Worm (Caenorhabditis elegans) whole organism, L1 larva: ENCODE data around the gene Y41C4A.22.

ENCODE experiments used
- C16A3.4 ChIP-seq: fragments of 150-350 bp; optimal IDR thresholded peaks from 2 replicates; lab custom pipeline; 2014; ENCODE audit warnings: missing biosample characterization, missing genetic modification characterization
- alr-1 ChIP-seq: fragments of 200-800 bp; sonication (Bioruptor generic); optimal IDR thresholded peaks from 2 replicates; lab custom pipeline; 2018; ENCODE audit warnings: borderline replicate concordance, mild to moderate bottlenecking, missing genetic modification characterization, missing compliant biosample characterization
- ama-1 ChIP-seq: fragments of 150-350 bp; optimal IDR thresholded peaks from 2 replicates; lab custom pipeline; 2014
- blmp-1 ChIP-seq: fragments of 150-350 bp; optimal IDR thresholded peaks from 2 replicates; lab custom pipeline; 2014; ENCODE audit warnings: missing biosample characterization, missing genetic modification characterization
- ceh-63 ChIP-seq: fragments of 200-800 bp; sonication (Bioruptor generic); optimal IDR thresholded peaks from 2 replicates; lab custom pipeline; 2018; ENCODE audit warnings: mild to moderate bottlenecking, missing genetic modification characterization, missing compliant biosample characterization
- ceh-82 ChIP-seq, 3 experiments: fragments of 150-350 bp in 1 of 3; sonication (generic microtip) in 2 of 3; optimal IDR thresholded peaks; 2 replicates each; lab custom pipeline; 2014 to 2017; ENCODE audit warnings: missing biosample characterization in 3 of 3, missing genetic modification characterization in 3 of 3
- ces-1 ChIP-seq: fragments of 150-350 bp; optimal IDR thresholded peaks from 2 replicates; lab custom pipeline; 2014; ENCODE audit warnings: missing biosample characterization, missing genetic modification reagents, missing genetic modification characterization
- dpl-1 ChIP-seq, 3 experiments: fragments of 150-350 bp in 2 of 3; sonication (generic microtip) in 1 of 3; optimal IDR thresholded peaks; 2 replicates each; lab custom pipeline; 2014 to 2017; ENCODE audit warnings: missing biosample characterization in 3 of 3, missing genetic modification characterization in 3 of 3, missing genetic modification reagents in 3 of 3
- dsc-1 ChIP-seq: sonication (generic microtip); optimal IDR thresholded peaks from 2 replicates; lab custom pipeline; 2016; ENCODE audit warnings: mild to moderate bottlenecking, missing genetic modification characterization, missing compliant biosample characterization
- efl-1 ChIP-seq, 4 experiments: fragments of 150-350 bp; optimal IDR thresholded peaks in 3 of 4; peaks in 1 of 4; 1 replicate in 1 of 4; 2 replicates in 3 of 4; lab custom pipeline; 2014; ENCODE audit warnings: missing biosample characterization in 2 of 4, missing genetic modification characterization in 2 of 4, missing genetic modification reagents in 2 of 4
- egl-27 ChIP-seq, 2 experiments: fragments of 150-350 bp in 1 of 2; sonication (generic microtip); optimal IDR thresholded peaks; 3 replicates each; lab custom pipeline; 2017 to 2018; ENCODE audit warnings: missing biosample characterization in 2 of 2, missing genetic modification characterization in 2 of 2, missing genetic modification reagents in 2 of 2
- elt-2 ChIP-seq: sonication (generic microtip); optimal IDR thresholded peaks from 2 replicates; lab custom pipeline; 2016; ENCODE audit warnings: missing genetic modification characterization, mild to moderate bottlenecking, inconsistent platforms, missing compliant biosample characterization, missing genetic modification reagents
- elt-3 ChIP-seq, 6 experiments: fragments of 150-350 bp in 1 of 6; sonication (generic microtip); optimal IDR thresholded peaks; 2 replicates each; lab custom pipeline; 2017 to 2018; ENCODE audit warnings: missing biosample characterization in 6 of 6, missing genetic modification characterization in 6 of 6, inconsistent platforms in 1 of 6
- ets-5 ChIP-seq: fragments of 200-800 bp; sonication (Bioruptor generic); IDR thresholded peaks from 2 replicates; pipeline ENCODE4 v1.3.6; 2022; ENCODE audit warnings: missing genetic modification characterization, missing compliant biosample characterization
- fkh-10 ChIP-seq: sonication (generic microtip); optimal IDR thresholded peaks from 2 replicates; lab custom pipeline; 2017; ENCODE audit warnings: missing biosample characterization, missing genetic modification reagents, missing genetic modification characterization
- fkh-8 ChIP-seq: sonication (generic microtip); optimal IDR thresholded peaks from 2 replicates; lab custom pipeline; 2016; ENCODE audit warnings: mild to moderate bottlenecking, missing genetic modification characterization, missing compliant biosample characterization
- grh-1 ChIP-seq: fragments of 200-800 bp; sonication (Bioruptor generic); IDR thresholded peaks from 2 replicates; pipeline ENCODE4 v1.3.6; 2022; ENCODE audit warnings: missing genetic modification reagents, missing genetic modification characterization, missing compliant biosample characterization
- hlh-4 ChIP-seq: sonication (generic microtip); optimal IDR thresholded peaks from 2 replicates; lab custom pipeline; 2016; ENCODE audit warnings: mild to moderate bottlenecking, missing genetic modification characterization, missing compliant biosample characterization
- isw-1 ChIP-seq: fragments of 200-800 bp; sonication (Bioruptor generic); IDR thresholded peaks from 2 replicates; pipeline ENCODE4 v1.3.6; 2022; ENCODE audit warnings: missing genetic modification characterization, missing compliant biosample characterization
- lin-14 ChIP-seq: fragments of 200-800 bp; sonication (Bioruptor generic); optimal IDR thresholded peaks from 2 replicates; lab custom pipeline; 2018; ENCODE audit warnings: mild to moderate bottlenecking, missing genetic modification characterization, moderate library complexity, missing compliant biosample characterization
- lin-15B ChIP-seq: fragments of 150-350 bp; sonication (generic microtip); optimal IDR thresholded peaks from 3 replicates; lab custom pipeline; 2014; ENCODE audit warnings: missing biosample characterization, missing genetic modification characterization
- lin-35 ChIP-seq, 2 experiments: fragments of 150-350 bp; optimal IDR thresholded peaks; 2 replicates each; lab custom pipeline; 2014; ENCODE audit warnings: missing biosample characterization in 2 of 2, missing genetic modification characterization in 2 of 2, missing genetic modification reagents in 2 of 2
- lsy-2 ChIP-seq, 2 experiments: fragments of 150-350 bp; optimal IDR thresholded peaks; 2 replicates each; lab custom pipeline; 2014; ENCODE audit warnings: missing biosample characterization in 2 of 2, missing genetic modification characterization in 2 of 2
- mab-9 ChIP-seq: fragments of 200-800 bp; sonication (Bioruptor generic); IDR thresholded peaks from 2 replicates; pipeline ENCODE4 v1.3.6; 2022; ENCODE audit warnings: missing genetic modification reagents, missing genetic modification characterization, missing compliant biosample characterization
- mdl-1 ChIP-seq, 2 experiments: fragments of 150-350 bp; optimal IDR thresholded peaks; 2 replicates each; lab custom pipeline; 2014 to 2017; ENCODE audit warnings: missing biosample characterization in 2 of 2, missing genetic modification characterization in 2 of 2, inconsistent platforms in 1 of 2
- nhr-11 ChIP-seq: fragments of 150-350 bp; optimal IDR thresholded peaks from 2 replicates; lab custom pipeline; 2014; ENCODE audit warnings: missing biosample characterization, missing genetic modification characterization
- nhr-19 ChIP-seq: fragments of 200-800 bp; sonication (Bioruptor generic); conservative IDR thresholded peaks from 2 replicates; pipeline ENCODE4 v1.3.6; 2022; ENCODE audit warnings: missing genetic modification characterization, missing compliant biosample characterization
- nhr-20 ChIP-seq: sonication (generic microtip); optimal IDR thresholded peaks from 2 replicates; lab custom pipeline; 2016; ENCODE audit warnings: mild to moderate bottlenecking, missing genetic modification characterization, missing compliant biosample characterization
- nhr-237 ChIP-seq: fragments of 150-350 bp; optimal IDR thresholded peaks from 2 replicates; lab custom pipeline; 2014; ENCODE audit warnings: missing biosample characterization, missing genetic modification characterization
- nhr-47 ChIP-seq: sonication (generic microtip); optimal IDR thresholded peaks from 2 replicates; lab custom pipeline; 2016; ENCODE audit warnings: mild to moderate bottlenecking, missing genetic modification characterization, moderate library complexity, missing compliant biosample characterization
- nhr-71 ChIP-seq: sonication (generic microtip); optimal IDR thresholded peaks from 2 replicates; lab custom pipeline; 2016; ENCODE audit warnings: mild to moderate bottlenecking, missing genetic modification characterization, moderate library complexity, missing compliant biosample characterization
- nhr-76 ChIP-seq: sonication (generic microtip); optimal IDR thresholded peaks from 2 replicates; lab custom pipeline; 2017; ENCODE audit warnings: missing biosample characterization, missing genetic modification characterization
- nhr-77 ChIP-seq: fragments of 150-350 bp; optimal IDR thresholded peaks from 2 replicates; lab custom pipeline; 2014; ENCODE audit warnings: missing biosample characterization, missing genetic modification characterization
- nhr-85 ChIP-seq: sonication (generic microtip); peaks from one replicate; lab custom pipeline; 2016; ENCODE audit warnings: missing genetic modification characterization, inconsistent platforms, missing compliant biosample characterization
- nhr-90 ChIP-seq: sonication (generic microtip); optimal IDR thresholded peaks from 2 replicates; lab custom pipeline; 2016; ENCODE audit warnings: mild to moderate bottlenecking, missing genetic modification characterization, missing compliant biosample characterization; ENCODE audit not compliant: poor library complexity
- pqm-1 ChIP-seq: sonication (generic microtip); optimal IDR thresholded peaks from 3 replicates; lab custom pipeline; 2017; ENCODE audit warnings: missing biosample characterization, missing genetic modification characterization
- rnt-1 ChIP-seq: sonication (generic microtip); optimal IDR thresholded peaks from 2 replicates; lab custom pipeline; 2016; ENCODE audit warnings: mild to moderate bottlenecking, missing genetic modification characterization, moderate library complexity, missing compliant biosample characterization
- skn-1 ChIP-seq: fragments of 150-350 bp; optimal IDR thresholded peaks from 2 replicates; lab custom pipeline; 2014; ENCODE audit warnings: missing biosample characterization, missing genetic modification characterization
- snpc-4 ChIP-seq: fragments of 150-350 bp; optimal IDR thresholded peaks from 2 replicates; lab custom pipeline; 2014; ENCODE audit warnings: missing biosample characterization, missing genetic modification characterization
- snu-23 ChIP-seq: sonication (generic microtip); optimal IDR thresholded peaks from 2 replicates; lab custom pipeline; 2016; ENCODE audit warnings: missing genetic modification characterization, missing compliant biosample characterization
- swsn-7 ChIP-seq: sonication (generic microtip); optimal IDR thresholded peaks from 2 replicates; lab custom pipeline; 2016; ENCODE audit warnings: missing genetic modification characterization, missing compliant biosample characterization
- tbx-2 ChIP-seq: sonication (generic microtip); optimal IDR thresholded peaks from 2 replicates; lab custom pipeline; 2016; ENCODE audit warnings: missing genetic modification characterization, missing compliant biosample characterization
- unc-130 ChIP-seq: fragments of 150-350 bp; optimal IDR thresholded peaks from 2 replicates; lab custom pipeline; 2017; ENCODE audit warnings: missing biosample characterization, missing genetic modification characterization, inconsistent platforms
- unc-30 ChIP-seq: sonication (generic microtip); optimal IDR thresholded peaks from 2 replicates; lab custom pipeline; 2017; ENCODE audit warnings: missing biosample characterization, missing genetic modification characterization
- vab-15 ChIP-seq: sonication (generic microtip); optimal IDR thresholded peaks from 2 replicates; lab custom pipeline; 2017; ENCODE audit warnings: missing genotype, mild to moderate bottlenecking, missing genetic modification characterization, missing compliant biosample characterization
- zag-1 ChIP-seq: fragments of 150-350 bp; optimal IDR thresholded peaks from 2 replicates; lab custom pipeline; 2014; ENCODE audit warnings: missing biosample characterization, missing genetic modification characterization
- ztf-11 ChIP-seq, 2 experiments: sonication (generic microtip); optimal IDR thresholded peaks; 2 replicates each; lab custom pipeline; 2016 to 2017; ENCODE audit warnings: missing genetic modification characterization in 2 of 2, missing biosample characterization in 1 of 2, missing compliant biosample characterization in 1 of 2

The Y41C4A.22 gene

ce11 chrIII:11737527-11737926, 42.5 kb downstream of the Y41C4A.22 start, which contains the start of gene sup-1:
TSS of gene sup-1 (minus strand) at chrIII:11737627.
- TF ChIP-seq nhr-71 (tag; lab: Kevin White, UChicago) (no peak), nhr-76 (tag; lab: Kevin White, UChicago) (no peak), nhr-20 (tag; lab: Kevin White, UChicago) (no peak), egl-27 (tag; optimal IDR thresholded peaks at IDR 0.05; lab: Kevin White, UChicago) (no peak), fkh-10 (GFP tag; lab: Kevin White, UChicago) (no peak), ets-5 (no peak), mab-9 (no peak), elt-3 (tag; optimal IDR thresholded peaks at IDR 0.05; lab: Kevin White, UChicago) (no peak), nhr-237 (tag; lab: Kevin White, UChicago) (no peak), ceh-63 (no peak), pqm-1 (no peak), unc-30 (tag; lab: Kevin White, UChicago) (no peak), hlh-4 (tag; lab: Kevin White, UChicago) (no peak), nhr-90 (tag; lab: Kevin White, UChicago) (no peak), alr-1 (tag; lab: Kevin White, UChicago) (no peak), lin-15B (tag; lab: Kevin White, UChicago) (no peak), dsc-1 (tag; lab: Kevin White, UChicago) (no peak)

- TF ChIP-seq nhr-90 (tag; lab: Kevin White, UChicago): peak; percentile 8
- TF ChIP-seq swsn-7 (tag; lab: Kevin White, UChicago): peak; percentile 35
- peak; percentile 14 for TF ChIP-seq skn-1 (tag; lab: Kevin White, UChicago)
- peak; percentile 57 to 65 for TF ChIP-seq lsy-2 (tag; optimal IDR thresholded peaks at IDR 0.05; lab: Kevin White, UChicago)
- peak; percentile 57 for TF ChIP-seq nhr-20 (tag; lab: Kevin White, UChicago)
- TF ChIP-seq unc-130 (tag; lab: Kevin White, UChicago): peak; percentile 25
- peak; percentile 27 to 29 for TF ChIP-seq lin-35 (GFP tag; optimal IDR thresholded peaks at IDR 0.05; lab: Kevin White, UChicago)
- peak; percentile 76 for TF ChIP-seq grh-1
- TF ChIP-seq nhr-77 (tag; lab: Kevin White, UChicago): no peak
- TF ChIP-seq fkh-8 (tag; lab: Kevin White, UChicago): no peak
- TF ChIP-seq rnt-1: peak; percentile 76
- TF ChIP-seq nhr-85 (tag; lab: Kevin White, UChicago): peak; percentile 85
- TF ChIP-seq isw-1 (GFP tag; lab: Robert Waterston, UW): peak; percentile 20; the same call in 1 of the 2 replicates
- TF ChIP-seq mdl-1 (tag; optimal IDR thresholded peaks at IDR 0.05; lab: Kevin White, UChicago): peak in 1 of 2 experiments; percentile 11
- TF ChIP-seq vab-15 (tag; lab: Kevin White, UChicago): no peak
- peak in 2 of 6 experiments; percentile 6 to 65 for TF ChIP-seq elt-3 (tag; optimal IDR thresholded peaks at IDR 0.05; lab: Kevin White, UChicago)
- TF ChIP-seq tbx-2: peak; percentile 50
- peak; percentile 38 for TF ChIP-seq nhr-47
- peak; percentile 70 for TF ChIP-seq snu-23 (GFP tag; lab: Kevin White, UChicago)
- TF ChIP-seq ces-1: no peak
- TF ChIP-seq nhr-19: peak; percentile 51
- TF ChIP-seq ztf-11 (tag; optimal IDR thresholded peaks at IDR 0.05; lab: Kevin White, UChicago): no peak
- peak; percentile 80 for TF ChIP-seq nhr-71 (tag; lab: Kevin White, UChicago)
- no peak for TF ChIP-seq pqm-1
- TF ChIP-seq snpc-4 (tag; lab: Kevin White, UChicago): peak; percentile 26
- TF ChIP-seq ama-1 (lab: Kevin White, UChicago): no peak
- TF ChIP-seq dsc-1 (tag; lab: Kevin White, UChicago): peak; percentile 44
- TF ChIP-seq zag-1 (tag; lab: Kevin White, UChicago): peak; percentile 28
- TF ChIP-seq C16A3.4 (tag; lab: Kevin White, UChicago): peak; percentile 29
- no peak for TF ChIP-seq elt-2 (tag; lab: Kevin White, UChicago)
- TF ChIP-seq ceh-82 (tag; optimal IDR thresholded peaks at IDR 0.05; lab: Kevin White, UChicago): peak in 2 of 3 experiments; percentile 13 to 46
- peak; percentile 29 to 44 (median 29) for TF ChIP-seq dpl-1 (GFP tag; optimal IDR thresholded peaks at IDR 0.05; lab: Kevin White, UChicago)
- peak; percentile 52; the same call in 1 of the 2 replicates for TF ChIP-seq mab-9
- TF ChIP-seq nhr-11: no peak
- TF ChIP-seq lin-14: peak; percentile 87
- peak; percentile 84 for TF ChIP-seq blmp-1 (tag; lab: Kevin White, UChicago)
- TF ChIP-seq efl-1 (optimal IDR thresholded peaks at IDR 0.05; lab: Kevin White, UChicago): peak; percentile 43 to 48
- peak; percentile 31 to 33 for TF ChIP-seq efl-1 (GFP tag; optimal IDR thresholded peaks at IDR 0.05 in 1 of 2; lab: Kevin White, UChicago)
Observed at ce11 chrIII:11738482-11738881, 43.4 kb downstream of the Y41C4A.22 start.
